Worm (Caenorhabditis elegans) whole organism, young adult: ENCODE data around the gene H04M03.12.

Experiments used
- ceh-100 ChIP-seq: fragments of 200-800 bp; sonication (Bioruptor generic); IDR thresholded peaks from 2 replicates; pipeline ENCODE4 v1.3.6; 2022; ENCODE audit warnings: missing genetic modification reagents, missing genetic modification characterization, missing compliant biosample characterization
- ceh-58 ChIP-seq: fragments of 200-800 bp; sonication (Bioruptor generic); IDR thresholded peaks from 2 replicates; pipeline ENCODE4 v1.3.6; 2022; ENCODE audit warnings: missing genetic modification characterization, missing compliant biosample characterization
- ceh-91 ChIP-seq: fragments of 200-800 bp; sonication (Bioruptor generic); IDR thresholded peaks from 2 replicates; pipeline ENCODE4 v1.3.6; 2022; ENCODE audit warnings: missing genetic modification reagents, missing genetic modification characterization, missing compliant biosample characterization
- egl-44 ChIP-seq: fragments of 200-800 bp; sonication (Bioruptor generic); IDR thresholded peaks from 2 replicates; pipeline ENCODE4 v1.3.6; 2022; ENCODE audit warnings: missing genetic modification reagents, missing genetic modification characterization, missing compliant biosample characterization
- lin-35 ChIP-seq, 3 experiments: fragments of 150-350 bp in 2 of 3; sonication (generic microtip) in 1 of 3; optimal IDR thresholded peaks; 2 replicates each; lab custom pipeline; 2014 to 2018; ENCODE audit warnings: missing biosample characterization in 3 of 3, missing genetic modification characterization in 3 of 3, missing genetic modification reagents in 3 of 3
- pha-4 ChIP-seq: fragments of 150-350 bp; sonication (generic microtip); optimal IDR thresholded peaks from 2 replicates; lab custom pipeline; 2014; ENCODE audit warnings: missing biosample characterization, missing genetic modification reagents, missing genetic modification characterization

DNA sequence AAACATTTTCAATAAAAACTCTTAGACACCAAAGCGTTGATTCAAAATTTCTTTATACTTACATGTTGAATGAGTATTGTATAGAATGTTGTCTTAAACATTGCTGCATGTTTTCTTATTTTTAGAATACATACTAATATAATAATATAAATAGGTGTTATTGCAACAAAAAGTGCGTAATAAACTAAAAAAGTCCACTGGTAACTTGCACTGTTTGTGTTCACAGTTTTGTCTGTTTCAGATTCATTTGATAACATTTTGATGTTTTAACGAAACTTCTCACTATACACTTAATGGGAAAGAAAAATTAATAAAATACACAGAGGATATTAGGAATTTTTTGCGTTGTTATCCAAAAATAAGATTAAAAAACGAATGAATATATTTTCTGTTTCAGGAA, 29.3 kb downstream of the H04M03.12 start, which contains the start of gene srv-19:
- TF ChIP-seq ceh-91 (no peak), lin-35 (GFP tag; optimal IDR thresholded peaks at IDR 0.05; lab: Kevin White, UChicago) (no peak), ceh-100 (GFP tag; lab: Robert Waterston, UW) (no peak), egl-44 (no peak), pha-4 (tag; lab: Kevin White, UChicago) (no peak), ceh-58 (GFP tag; lab: Robert Waterston, UW) (no peak)
